Worm (Caenorhabditis elegans) whole organism, L2 larva: Measurements from ENCODE around the gene ZK632.10.

Experiments
- R02D3.7 ChIP-seq: fragments of 150-350 bp; optimal IDR thresholded peaks from 2 replicates; lab custom pipeline; 2014; ENCODE audit warnings: missing biosample characterization, missing genetic modification characterization
- ZK546.5 ChIP-seq: sonication (generic microtip); optimal IDR thresholded peaks from 2 replicates; lab custom pipeline; 2017; ENCODE audit warnings: missing biosample characterization, missing genetic modification characterization
- ama-1 ChIP-seq: fragments of 150-350 bp; optimal IDR thresholded peaks from 2 replicates; lab custom pipeline; 2018; ENCODE audit warnings: inconsistent platforms
- dmd-4 ChIP-seq: sonication (generic microtip); optimal IDR thresholded peaks from 2 replicates; lab custom pipeline; 2017; ENCODE audit warnings: missing biosample characterization, missing genetic modification characterization
- elt-3 ChIP-seq: sonication (generic microtip); optimal IDR thresholded peaks from 2 replicates; lab custom pipeline; 2017; ENCODE audit warnings: missing biosample characterization, missing genetic modification characterization
- lin-13 ChIP-seq: fragments of 150-350 bp; optimal IDR thresholded peaks from 2 replicates; lab custom pipeline; 2014; ENCODE audit warnings: missing biosample characterization, missing genetic modification reagents, missing genetic modification characterization
- lsy-2 ChIP-seq, 2 experiments: fragments of 150-350 bp in 1 of 2; sonication (generic microtip) in 1 of 2; optimal IDR thresholded peaks; 2 replicates each; lab custom pipeline; 2014 to 2017; ENCODE audit warnings: missing biosample characterization in 2 of 2, missing genetic modification characterization in 2 of 2
- nhr-12 ChIP-seq: fragments of 150-350 bp; optimal IDR thresholded peaks from 2 replicates; lab custom pipeline; 2014; ENCODE audit warnings: missing biosample characterization, missing genetic modification characterization
- nhr-237 ChIP-seq: fragments of 150-350 bp; optimal IDR thresholded peaks from 2 replicates; lab custom pipeline; 2014; ENCODE audit warnings: missing biosample characterization, missing genetic modification characterization
- nhr-77 ChIP-seq: fragments of 150-350 bp; optimal IDR thresholded peaks from 2 replicates; lab custom pipeline; 2014; ENCODE audit warnings: missing biosample characterization, missing genetic modification characterization
- skn-1 ChIP-seq: sonication (generic microtip); optimal IDR thresholded peaks from 2 replicates; lab custom pipeline; 2017; ENCODE audit warnings: missing biosample characterization, missing genetic modification characterization
- snpc-4 ChIP-seq: fragments of 150-350 bp; optimal IDR thresholded peaks from 2 replicates; lab custom pipeline; 2014; ENCODE audit warnings: missing biosample characterization, missing genetic modification characterization
- zag-1 ChIP-seq: fragments of 150-350 bp; optimal IDR thresholded peaks from 2 replicates; lab custom pipeline; 2014; ENCODE audit warnings: missing biosample characterization, missing genetic modification characterization

DNA sequence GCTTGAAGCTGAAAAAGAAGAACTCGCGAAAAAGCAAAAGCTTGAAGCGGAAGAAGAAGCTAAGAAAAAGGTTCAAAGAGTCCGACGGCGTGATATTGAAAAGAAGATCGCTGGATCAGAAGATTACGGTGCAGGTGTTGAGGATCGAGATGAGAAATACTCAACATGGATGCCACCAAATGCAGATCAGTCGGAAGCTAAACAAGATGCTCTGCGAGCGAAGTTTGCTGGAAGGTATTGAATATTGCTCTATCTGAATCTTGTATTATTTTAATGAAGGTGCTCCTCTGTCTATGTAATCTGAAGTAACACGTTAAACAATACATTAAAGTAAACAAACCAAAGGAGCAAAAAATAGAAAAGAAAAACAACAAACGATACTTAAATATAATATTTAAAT lies 25.5 kb downstream of the ZK632.10 start:
- TF ChIP-seq ama-1 (lab: Kevin White, UChicago) (no peak), dmd-4 (tag; lab: Kevin White, UChicago) (no peak), lin-13 (no peak), snpc-4 (tag; lab: Kevin White, UChicago) (no peak), nhr-12 (no peak), elt-3 (tag; lab: Kevin White, UChicago) (no peak), nhr-237 (tag; lab: Kevin White, UChicago) (no peak), ZK546.5 (no peak), R02D3.7 (no peak), lsy-2 (tag; optimal IDR thresholded peaks at IDR 0.05; lab: Kevin White, UChicago) (no peak), zag-1 (no peak), nhr-77 (tag; lab: Kevin White, UChicago) (no peak), skn-1 (tag; lab: Kevin White, UChicago) (no peak)
